Worm (Caenorhabditis elegans) whole organism, midembryonic: ENCODE measurements around the gene set-16.

Source experiments
- flt-1 ChIP-seq: fragments of 200-800 bp; sonication (Bioruptor generic); IDR thresholded peaks from 2 replicates; pipeline ENCODE4 v1.3.6; 2022; ENCODE audit warnings: missing genetic modification characterization, missing compliant biosample characterization
- klf-2 ChIP-seq: fragments of 200-800 bp; sonication (Bioruptor generic); conservative IDR thresholded peaks from 2 replicates; pipeline ENCODE4 v1.3.6; 2022; ENCODE audit warnings: missing genetic modification reagents, missing genetic modification characterization, missing compliant biosample characterization
- med-1 ChIP-seq: sonication (generic microtip); optimal IDR thresholded peaks from 2 replicates; lab custom pipeline; 2017; ENCODE audit warnings: missing genetic modification characterization, mild to moderate bottlenecking, missing compliant biosample characterization, antibody characterized with exemption, missing genetic modification reagents; ENCODE audit not compliant: insufficient read depth
- ztf-23 ChIP-seq: fragments of 200-800 bp; sonication (Bioruptor generic); IDR thresholded peaks from 2 replicates; pipeline ENCODE4 v1.3.6; 2022; ENCODE audit warnings: missing genetic modification reagents, missing genetic modification characterization, missing compliant biosample characterization
- ztf-29 ChIP-seq: fragments of 200-800 bp; sonication (Bioruptor generic); IDR thresholded peaks from 2 replicates; pipeline ENCODE4 v1.3.6; 2022; ENCODE audit warnings: missing genetic modification reagents, missing genetic modification characterization, missing compliant biosample characterization

DNA sequence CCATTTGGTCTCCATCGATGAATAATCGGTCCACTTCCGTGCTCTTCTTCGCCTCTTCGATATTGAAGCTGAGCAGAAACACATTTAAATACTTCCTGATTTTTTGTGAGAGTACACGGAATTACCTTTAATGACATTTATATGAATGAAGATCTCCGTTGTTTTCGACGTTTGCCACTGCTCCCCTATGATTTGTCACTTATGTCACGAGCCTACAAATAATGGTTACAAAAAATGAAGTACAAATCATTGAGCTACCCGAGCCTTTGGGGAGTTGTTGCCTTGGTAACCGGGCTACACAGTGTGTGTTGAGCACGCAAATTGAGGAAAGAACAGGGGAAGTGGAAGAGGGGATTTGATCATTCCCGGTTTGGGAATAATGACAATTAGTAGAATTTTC is 42.6 kb downstream of the set-16 start, which contains the start of gene dyf-2:
- TF ChIP-seq flt-1 (GFP tag; lab: Robert Waterston, UW): no peak
- no peak for TF ChIP-seq klf-2 (GFP tag; lab: Robert Waterston, UW)
- TF ChIP-seq med-1 (GFP tag; lab: Kevin White, UChicago): no peak
- TF ChIP-seq ztf-29: no peak
- no peak for TF ChIP-seq ztf-23 (GFP tag; lab: Robert Waterston, UW)
